Worm (Caenorhabditis elegans) whole organism, mixed stage, embryonic: ENCODE measurements around the gene elt-1.

Experiments
- elt-1 ChIP-seq: sonication (generic microtip); optimal IDR thresholded peaks from 2 replicates; lab custom pipeline; 2017; ENCODE audit warnings: missing genetic modification characterization, mild to moderate bottlenecking, missing compliant biosample characterization, antibody characterized with exemption, moderate library complexity, borderline replicate concordance; ENCODE audit not compliant: insufficient read depth
- elt-3 ChIP-seq: fragments of 150-350 bp; optimal IDR thresholded peaks from 2 replicates; lab custom pipeline; 2014; ENCODE audit warnings: missing biosample characterization, missing genetic modification characterization
- ham-2 ChIP-seq: fragments of 200-800 bp; sonication (Bioruptor generic); optimal IDR thresholded peaks from 2 replicates; lab custom pipeline; 2018; ENCODE audit warnings: mild to moderate bottlenecking, missing genetic modification characterization, missing compliant biosample characterization
- lsy-2 ChIP-seq: fragments of 150-350 bp; optimal IDR thresholded peaks from 2 replicates; lab custom pipeline; 2014; ENCODE audit warnings: missing biosample characterization, missing genetic modification characterization
- nhr-28 ChIP-seq: fragments of 150-350 bp; optimal IDR thresholded peaks from 2 replicates; lab custom pipeline; 2014; ENCODE audit warnings: missing biosample characterization, missing genetic modification characterization
- nhr-76 ChIP-seq: sonication (generic microtip); optimal IDR thresholded peaks from 2 replicates; lab custom pipeline; 2017; ENCODE audit warnings: missing biosample characterization, missing genetic modification characterization
- snpc-4 ChIP-seq: fragments of 150-350 bp; optimal IDR thresholded peaks from 2 replicates; lab custom pipeline; 2014; ENCODE audit warnings: missing biosample characterization, missing genetic modification characterization
- sptf-1 ChIP-seq: sonication (generic microtip); optimal IDR thresholded peaks from 2 replicates; lab custom pipeline; 2017; ENCODE audit warnings: mild to moderate bottlenecking, missing genetic modification characterization, moderate library complexity, missing compliant biosample characterization
- unc-62 ChIP-seq: fragments of 150-350 bp; optimal IDR thresholded peaks from 2 replicates; lab custom pipeline; 2014; ENCODE audit warnings: missing biosample characterization, missing genetic modification reagents, missing genetic modification characterization
- zip-8 ChIP-seq: fragments of 150-350 bp; optimal IDR thresholded peaks from 2 replicates; lab custom pipeline; 2014; ENCODE audit warnings: missing biosample characterization, missing genetic modification characterization

DNA sequence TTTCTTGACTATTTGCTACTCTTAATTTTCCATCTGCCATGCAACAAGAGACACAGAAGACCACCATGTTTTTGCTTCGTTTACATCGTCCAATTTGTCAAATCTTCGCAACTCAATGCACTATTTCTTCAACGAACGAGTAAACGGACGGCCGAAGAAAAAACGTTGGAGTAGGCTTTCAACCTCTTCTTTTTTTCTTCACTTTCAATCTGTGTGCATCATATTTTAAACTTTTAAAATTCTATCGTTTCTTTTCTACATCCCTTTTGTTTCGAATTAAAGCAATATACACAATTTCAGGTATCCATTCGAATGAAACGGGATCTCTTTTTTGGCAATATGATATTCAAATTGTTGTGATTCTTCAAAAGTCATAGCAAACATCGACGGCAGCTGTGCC is 43.0 kb downstream of the elt-1 start, which contains the start of gene acc-1:
- no peak for TF ChIP-seq lsy-2 (tag; lab: Kevin White, UChicago)
- TF ChIP-seq sptf-1 (tag; lab: Kevin White, UChicago): no peak
- no peak for TF ChIP-seq unc-62 (GFP tag; lab: Kevin White, UChicago)
- TF ChIP-seq nhr-76: no peak
- TF ChIP-seq zip-8 (tag; lab: Kevin White, UChicago): no peak
- no peak for TF ChIP-seq nhr-28 (tag; lab: Kevin White, UChicago)
- TF ChIP-seq snpc-4 (tag; lab: Kevin White, UChicago): no peak
- TF ChIP-seq elt-1: no peak
- no peak for TF ChIP-seq elt-3
- TF ChIP-seq ham-2 (GFP tag; lab: Kevin White, UChicago): no peak
